Worm (Caenorhabditis elegans) whole organism, L1 larva: ENCODE measurements around the gene vps-2.
"Not testable (repeated sequence)": the region's sequence is repeated elsewhere in the genome, so short reads cannot be mapped to it uniquely, and the experiment has no call there.

Experiments used
- C04F5.9 ChIP-seq: sonication (generic microtip); optimal IDR thresholded peaks from 2 replicates; lab custom pipeline; 2016; ENCODE audit warnings: missing genetic modification characterization, missing compliant biosample characterization
- C16A3.4 ChIP-seq: fragments of 150-350 bp; optimal IDR thresholded peaks from 2 replicates; lab custom pipeline; 2014; ENCODE audit warnings: missing biosample characterization, missing genetic modification characterization
- C34B4.2 ChIP-seq: sonication (generic microtip); optimal IDR thresholded peaks from 2 replicates; lab custom pipeline; 2017; ENCODE audit warnings: mild to moderate bottlenecking, missing genetic modification characterization, missing compliant biosample characterization
- F16B12.6 ChIP-seq: fragments of 150-350 bp; optimal IDR thresholded peaks from 2 replicates; lab custom pipeline; 2014; ENCODE audit warnings: missing biosample characterization, missing genetic modification characterization
- ama-1 ChIP-seq: fragments of 150-350 bp; optimal IDR thresholded peaks from 2 replicates; lab custom pipeline; 2014
- ceh-63 ChIP-seq: fragments of 200-800 bp; sonication (Bioruptor generic); optimal IDR thresholded peaks from 2 replicates; lab custom pipeline; 2018; ENCODE audit warnings: mild to moderate bottlenecking, missing genetic modification characterization, missing compliant biosample characterization
- ceh-8 ChIP-seq: fragments of 200-800 bp; sonication (Bioruptor generic); optimal IDR thresholded peaks from 2 replicates; lab custom pipeline; 2018; ENCODE audit warnings: mild to moderate bottlenecking, missing genetic modification characterization, moderate library complexity, missing compliant biosample characterization
- efl-3 ChIP-seq: fragments of 200-800 bp; sonication (Bioruptor generic); optimal IDR thresholded peaks from 2 replicates; lab custom pipeline; 2018; ENCODE audit warnings: mild to moderate bottlenecking, missing genetic modification characterization, missing compliant biosample characterization
- egl-27 ChIP-seq, 2 experiments: fragments of 150-350 bp in 1 of 2; sonication (generic microtip); optimal IDR thresholded peaks; 3 replicates each; lab custom pipeline; 2017 to 2018; ENCODE audit warnings: missing biosample characterization in 2 of 2, missing genetic modification characterization in 2 of 2, missing genetic modification reagents in 2 of 2
- elt-2 ChIP-seq: sonication (generic microtip); optimal IDR thresholded peaks from 2 replicates; lab custom pipeline; 2016; ENCODE audit warnings: missing genetic modification characterization, mild to moderate bottlenecking, inconsistent platforms, missing compliant biosample characterization, missing genetic modification reagents
- grh-1 ChIP-seq: fragments of 200-800 bp; sonication (Bioruptor generic); IDR thresholded peaks from 2 replicates; pipeline ENCODE4 v1.3.6; 2022; ENCODE audit warnings: missing genetic modification reagents, missing genetic modification characterization, missing compliant biosample characterization
- lin-14 ChIP-seq: fragments of 200-800 bp; sonication (Bioruptor generic); optimal IDR thresholded peaks from 2 replicates; lab custom pipeline; 2018; ENCODE audit warnings: mild to moderate bottlenecking, missing genetic modification characterization, moderate library complexity, missing compliant biosample characterization
- lir-3 ChIP-seq: sonication (generic microtip); optimal IDR thresholded peaks from 2 replicates; lab custom pipeline; 2016; ENCODE audit warnings: mild to moderate bottlenecking, missing genetic modification characterization, moderate library complexity, missing compliant biosample characterization; ENCODE audit not compliant: poor library complexity
- lsy-2 ChIP-seq, 2 experiments: fragments of 150-350 bp; optimal IDR thresholded peaks; 2 replicates each; lab custom pipeline; 2014; ENCODE audit warnings: missing biosample characterization in 2 of 2, missing genetic modification characterization in 2 of 2
- mdl-1 ChIP-seq, 2 experiments: fragments of 150-350 bp; optimal IDR thresholded peaks; 2 replicates each; lab custom pipeline; 2014 to 2017; ENCODE audit warnings: missing biosample characterization in 2 of 2, missing genetic modification characterization in 2 of 2, inconsistent platforms in 1 of 2
- mep-1 ChIP-seq: fragments of 150-350 bp; optimal IDR thresholded peaks from 2 replicates; lab custom pipeline; 2014; ENCODE audit warnings: missing biosample characterization, missing genetic modification characterization
- nhr-19 ChIP-seq: fragments of 200-800 bp; sonication (Bioruptor generic); conservative IDR thresholded peaks from 2 replicates; pipeline ENCODE4 v1.3.6; 2022; ENCODE audit warnings: missing genetic modification characterization, missing compliant biosample characterization
- nhr-77 ChIP-seq: fragments of 150-350 bp; optimal IDR thresholded peaks from 2 replicates; lab custom pipeline; 2014; ENCODE audit warnings: missing biosample characterization, missing genetic modification characterization
- pax-3 ChIP-seq: fragments of 200-800 bp; sonication (Bioruptor generic); optimal IDR thresholded peaks from 2 replicates; lab custom pipeline; 2018; ENCODE audit warnings: mild to moderate bottlenecking, missing genetic modification characterization, moderate library complexity, missing compliant biosample characterization
- pqm-1 ChIP-seq: sonication (generic microtip); optimal IDR thresholded peaks from 3 replicates; lab custom pipeline; 2017; ENCODE audit warnings: missing biosample characterization, missing genetic modification characterization
- rnt-1 ChIP-seq: sonication (generic microtip); optimal IDR thresholded peaks from 2 replicates; lab custom pipeline; 2016; ENCODE audit warnings: mild to moderate bottlenecking, missing genetic modification characterization, moderate library complexity, missing compliant biosample characterization
- skn-1 ChIP-seq: fragments of 150-350 bp; optimal IDR thresholded peaks from 2 replicates; lab custom pipeline; 2014; ENCODE audit warnings: missing biosample characterization, missing genetic modification characterization
- snu-23 ChIP-seq: sonication (generic microtip); optimal IDR thresholded peaks from 2 replicates; lab custom pipeline; 2016; ENCODE audit warnings: missing genetic modification characterization, missing compliant biosample characterization
- sox-4 ChIP-seq: sonication (generic microtip); optimal IDR thresholded peaks from 2 replicates; lab custom pipeline; 2016; ENCODE audit warnings: missing genetic modification characterization, missing compliant biosample characterization
- sptf-1 ChIP-seq: fragments of 150-350 bp; optimal IDR thresholded peaks from 2 replicates; lab custom pipeline; 2014; ENCODE audit warnings: missing biosample characterization, missing genetic modification characterization
- swsn-7 ChIP-seq: sonication (generic microtip); optimal IDR thresholded peaks from 2 replicates; lab custom pipeline; 2016; ENCODE audit warnings: missing genetic modification characterization, missing compliant biosample characterization
- tlp-1 ChIP-seq: fragments of 150-350 bp; optimal IDR thresholded peaks from 2 replicates; lab custom pipeline; 2014; ENCODE audit warnings: missing biosample characterization, missing genetic modification characterization
- unc-130 ChIP-seq: fragments of 150-350 bp; optimal IDR thresholded peaks from 2 replicates; lab custom pipeline; 2017; ENCODE audit warnings: missing biosample characterization, missing genetic modification characterization, inconsistent platforms
- unc-62 ChIP-seq: fragments of 150-350 bp; optimal IDR thresholded peaks from 2 replicates; lab custom pipeline; 2014; ENCODE audit warnings: missing biosample characterization, missing genetic modification reagents, missing genetic modification characterization
- unc-86 ChIP-seq: sonication (generic microtip); optimal IDR thresholded peaks from 2 replicates; lab custom pipeline; 2016; ENCODE audit warnings: missing genetic modification characterization, missing compliant biosample characterization
- xbp-1 ChIP-seq: sonication (generic microtip); optimal IDR thresholded peaks from 2 replicates; lab custom pipeline; 2016; ENCODE audit warnings: missing genetic modification characterization, missing compliant biosample characterization
- zag-1 ChIP-seq: fragments of 150-350 bp; optimal IDR thresholded peaks from 2 replicates; lab custom pipeline; 2014; ENCODE audit warnings: missing biosample characterization, missing genetic modification characterization
- zip-4 ChIP-seq: fragments of 200-800 bp; sonication (Bioruptor generic); optimal IDR thresholded peaks from 2 replicates; lab custom pipeline; 2018; ENCODE audit warnings: mild to moderate bottlenecking, missing genetic modification characterization, moderate library complexity, missing compliant biosample characterization
- ztf-11 ChIP-seq, 2 experiments: sonication (generic microtip); optimal IDR thresholded peaks; 2 replicates each; lab custom pipeline; 2016 to 2017; ENCODE audit warnings: missing genetic modification characterization in 2 of 2, missing biosample characterization in 1 of 2, missing compliant biosample characterization in 1 of 2
- ztf-4 ChIP-seq: fragments of 150-350 bp; optimal IDR thresholded peaks from 2 replicates; lab custom pipeline; 2014; ENCODE audit warnings: missing biosample characterization, missing genetic modification characterization

The vps-2 gene

DNA sequence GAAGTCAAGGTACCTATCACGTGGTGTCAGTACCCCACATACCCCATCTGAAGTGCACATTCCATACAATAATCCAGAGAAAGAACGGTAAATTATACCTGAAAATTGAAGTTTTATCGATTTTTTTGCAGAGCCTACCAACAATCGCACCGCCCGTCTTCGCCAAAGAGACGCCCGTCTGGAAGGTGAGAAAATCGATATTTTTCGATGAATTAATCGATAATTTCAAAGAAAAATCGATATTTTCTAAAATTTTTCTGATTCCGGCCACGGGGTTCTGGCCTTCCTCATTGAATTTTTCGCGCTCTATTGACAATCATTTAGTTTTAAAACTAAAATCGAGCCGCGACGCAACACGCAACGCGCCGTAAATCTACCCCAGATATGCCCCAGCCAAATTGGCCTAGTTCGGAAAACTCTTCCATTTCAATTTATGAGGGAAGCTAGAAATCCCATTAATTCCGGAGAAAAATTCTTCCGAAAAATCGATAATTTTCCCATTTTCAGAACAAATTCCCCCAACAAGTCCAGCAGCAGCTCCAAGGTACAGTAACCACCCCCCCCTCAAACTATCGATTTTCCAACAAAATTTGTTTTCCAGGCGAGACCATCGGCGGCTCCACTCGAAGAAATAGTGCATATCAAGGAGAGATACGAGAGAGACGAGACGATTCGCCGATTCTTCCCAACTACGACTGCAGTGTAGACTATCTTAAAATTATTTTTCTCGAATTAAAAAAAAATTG is 1.4 kb downstream of the vps-2 start:
- TF ChIP-seq nhr-19 (GFP tag; lab: Robert Waterston, UW) (no peak), mep-1 (tag; lab: Kevin White, UChicago) (no peak), zag-1 (no peak), rnt-1 (tag; lab: Kevin White, UChicago) (no peak), sptf-1 (no peak), unc-86 (no peak), mdl-1 (tag; optimal IDR thresholded peaks at IDR 0.05; lab: Kevin White, UChicago) (no peak), swsn-7 (no peak), lsy-2 (tag; optimal IDR thresholded peaks at IDR 0.05; lab: Kevin White, UChicago) (no peak), snu-23 (GFP tag; lab: Kevin White, UChicago) (no peak), nhr-77 (tag; lab: Kevin White, UChicago) (no peak), F16B12.6 (no peak), skn-1 (tag; lab: Kevin White, UChicago) (no peak), efl-3 (no peak), unc-130 (tag; lab: Kevin White, UChicago) (no peak), pax-3 (tag; lab: Kevin White, UChicago) (no peak), pqm-1 (tag; lab: Kevin White, UChicago) (no peak), sox-4 (tag; lab: Kevin White, UChicago) (no peak), unc-62 (GFP tag; lab: Kevin White, UChicago) (no peak), ztf-4 (tag; lab: Kevin White, UChicago) (no peak)
- TF ChIP-seq, all 84 proteins: peak for 0

DNA sequence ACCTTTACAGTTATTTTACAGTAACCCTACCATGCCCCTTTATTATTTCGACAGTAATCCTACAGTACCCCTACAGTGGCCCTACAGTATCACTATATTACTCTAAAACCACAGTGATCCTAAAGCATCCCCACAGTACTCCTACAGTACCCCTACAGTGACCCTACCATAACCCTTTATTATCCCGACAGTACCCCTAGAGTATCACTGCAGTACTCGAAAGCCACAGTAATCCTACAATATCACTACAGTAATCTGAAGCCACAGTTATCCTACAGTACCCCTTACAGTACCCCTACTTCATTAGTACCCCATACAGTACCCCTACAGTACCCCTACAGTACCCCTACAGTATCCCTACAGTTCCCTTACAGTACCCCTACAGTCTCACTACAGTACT is 3.5 kb downstream of the vps-2 start:
- TF ChIP-seq elt-2 (tag; lab: Kevin White, UChicago) = no peak
- TF ChIP-seq C34B4.2 = no peak
- no peak for TF ChIP-seq unc-62 (GFP tag; lab: Kevin White, UChicago)
- no peak for TF ChIP-seq ama-1 (lab: Kevin White, UChicago)
- no peak for TF ChIP-seq C16A3.4 (tag; lab: Kevin White, UChicago)
- no peak for TF ChIP-seq ceh-63

DNA sequence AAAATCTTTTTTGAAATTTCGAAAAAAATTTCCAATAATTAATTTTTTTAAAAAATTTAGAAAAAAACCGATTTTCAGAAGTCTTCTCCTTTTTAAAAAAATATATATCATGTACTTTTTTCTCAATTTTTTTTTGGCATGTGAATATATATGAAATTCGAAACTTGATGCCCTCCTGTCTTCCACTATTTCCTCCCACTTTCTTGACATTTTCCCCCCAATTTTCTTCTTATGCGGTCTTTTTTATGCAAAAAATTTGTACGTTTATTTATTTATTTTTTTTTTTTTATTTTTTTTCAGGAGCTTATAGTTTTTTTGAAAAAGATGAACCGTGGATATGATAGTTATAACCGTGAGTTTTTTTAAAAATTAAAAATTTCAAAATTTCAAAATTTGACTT is 7.5 kb downstream of the vps-2 start, which contains the start of gene cnp-2:
TSS of gene cnp-2 (plus strand) at position 301 of the 400 bp plus-strand sequence.
- no peak for TF ChIP-seq ztf-11 (tag; optimal IDR thresholded peaks at IDR 0.05; lab: Kevin White, UChicago)
- TF ChIP-seq xbp-1 (tag; lab: Kevin White, UChicago) = no peak
- TF ChIP-seq C04F5.9 = no peak
- no peak for TF ChIP-seq ceh-8 (GFP tag; lab: Kevin White, UChicago)
- TF ChIP-seq zip-4 (GFP tag; lab: Kevin White, UChicago) = no peak
- TF ChIP-seq tlp-1 = no peak

DNA sequence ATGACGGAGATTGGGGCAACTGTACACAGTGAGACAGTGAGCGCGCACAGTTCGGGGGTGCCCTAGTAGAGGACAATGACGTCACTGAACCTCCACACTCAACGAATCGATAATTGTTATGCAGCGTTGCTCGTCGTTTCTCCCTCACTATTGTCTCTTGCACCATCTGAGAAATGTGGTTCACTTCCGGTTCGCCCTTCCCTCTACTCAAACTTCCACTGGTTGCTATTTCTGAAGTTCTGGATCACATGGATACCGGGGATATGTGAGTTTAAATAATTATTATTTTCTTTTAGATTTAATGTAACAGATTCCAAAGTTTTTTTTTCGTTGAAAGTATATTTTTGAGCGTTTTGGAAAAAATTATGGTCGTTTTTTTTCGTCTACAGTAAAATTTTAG is 11.8 kb downstream of the vps-2 start, which contains the start of the genes Y46G5A.7 and Y46G5A.8:
TSS of gene Y46G5A.7 (minus strand) at position 153 of the 400 bp plus-strand sequence.
TSS of gene Y46G5A.8 (plus strand) at position 159 of the 400 bp plus-strand sequence.
- TF ChIP-seq grh-1 (GFP tag; lab: Robert Waterston, UW) (no peak), egl-27 (tag; optimal IDR thresholded peaks at IDR 0.05; lab: Kevin White, UChicago) (no peak)

DNA sequence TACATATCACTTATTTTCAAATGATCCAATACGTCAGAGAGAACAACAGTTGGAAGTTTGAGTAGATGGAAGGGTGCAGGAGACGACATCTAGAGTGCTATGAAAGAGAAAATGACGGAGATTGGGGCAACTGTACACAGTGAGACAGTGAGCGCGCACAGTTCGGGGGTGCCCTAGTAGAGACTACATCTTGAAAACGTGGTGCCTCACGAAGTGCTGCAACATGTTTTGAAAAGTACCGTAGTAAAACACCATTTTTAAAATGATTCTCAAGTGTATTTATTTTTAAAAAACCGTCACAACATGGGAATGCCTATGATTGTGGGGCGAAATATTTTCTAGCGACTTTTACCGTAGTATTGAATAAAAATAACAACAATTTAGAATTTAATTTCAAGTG is 14.3 kb downstream of the vps-2 start, which contains the start of gene Y46G5A.39:
TSS of gene Y46G5A.39 (minus strand) at position 101 of the 400 bp plus-strand sequence.
- not testable (repeated sequence) for TF ChIP-seq lin-14 (GFP tag; lab: Kevin White, UChicago); lir-3 (tag; lab: Kevin White, UChicago); C04F5.9
